Worm (Caenorhabditis elegans): ENCODE results near the gene btb-17.

DNA sequence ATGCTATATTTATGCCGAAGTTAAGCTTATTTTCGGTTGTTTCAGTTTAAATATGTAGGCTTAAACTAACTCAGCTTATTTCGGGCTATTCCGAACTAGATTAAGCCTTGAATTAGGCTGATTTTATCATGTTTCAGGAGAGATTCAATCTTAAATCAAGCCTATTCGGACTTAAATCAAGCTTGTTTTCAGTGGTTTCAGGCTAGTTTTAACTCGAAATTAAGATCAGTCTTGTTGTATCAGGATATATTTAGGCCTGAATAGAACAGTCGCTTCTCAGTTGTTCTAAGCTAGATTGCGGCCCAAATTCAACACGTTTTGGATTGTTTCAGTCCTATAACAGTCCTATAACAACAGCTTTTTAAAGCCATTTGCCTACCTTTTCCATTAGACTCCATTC lies 43.4 kb upstream of the btb-17 start:
- TF ChIP-seq dao-5 (tag; optimal IDR thresholded peaks at IDR 0.05) (no peak), him-1 (tag; optimal IDR thresholded peaks at IDR 0.05) (no peak)
